Fruit fly (Drosophila melanogaster): ENCODE data around the gene GatA.

GatA gene

dm6 chr3R:19014742-19015422, 13.8 kb downstream of the GatA start (continued):
- TF ChIP-seq CG4360 (GFP tag; IDR thresholded peaks at IDR 0.05) (peak; percentile 39; the same call in 1 of the 2 replicates), ro (GFP tag; IDR thresholded peaks at IDR 0.05) (no peak), Eip74EF (GFP tag; optimal IDR thresholded peaks at IDR 0.05) (peak in 1 of 2 experiments; percentile 70), Awh (GFP tag; IDR thresholded peaks at IDR 0.05) (0 out of 2 replicates have a peak, but pooled peaks have one; percentile 23), HLH3B (GFP tag; IDR thresholded peaks at IDR 0.05) (peak; percentile 65), slp2 (GFP tag; optimal IDR thresholded peaks at IDR 0.05) (no peak), trem (tag; optimal IDR thresholded peaks at IDR 0.05) (peak; percentile 48), CG30431 (GFP tag; optimal IDR thresholded peaks at IDR 0.05) (no peak), CG16815 (GFP tag; optimal IDR thresholded peaks at IDR 0.05) (no peak), HLH4C (GFP tag; IDR thresholded peaks at IDR 0.05; ENCODE audit: partially characterized antibody) (no peak), CG31365 (tag; optimal IDR thresholded peaks at IDR 0.05) (no peak), CG17829 (tag; optimal IDR thresholded peaks at IDR 0.05) (peak; percentile 53), Drgx (GFP tag; IDR thresholded peaks at IDR 0.05) (peak; percentile 66), ash1 (GFP tag; optimal IDR thresholded peaks at IDR 0.05) (no peak), tx (GFP tag; optimal IDR thresholded peaks at IDR 0.05) (no peak), az2 (GFP tag; optimal IDR thresholded peaks at IDR 0.05) (peak; percentile 45), lbe (GFP tag; optimal IDR thresholded peaks at IDR 0.05) (no peak), CG12659 (GFP tag; optimal IDR thresholded peaks at IDR 0.05) (peak; percentile 20), Dad (GFP tag; optimal IDR thresholded peaks at IDR 0.05) (no peak), CG32772 (GFP tag; IDR thresholded peaks at IDR 0.05) (peak; percentile 67; the same call in 1 of the 2 replicates), vvl (GFP tag; IDR thresholded peaks at IDR 0.05) (peak; percentile 64; the same call in 1 of the 2 replicates), CG5953 (GFP tag; IDR thresholded peaks at IDR 0.05) (no peak; the same call in 1 of the 2 replicates), CG2199 (GFP tag; IDR thresholded peaks at IDR 0.05) (no peak), corto (GFP tag; optimal IDR thresholded peaks at IDR 0.05) (no peak), dati (GFP tag; IDR thresholded peaks at IDR 0.05) (0 out of 2 replicates have a peak, but pooled peaks have one; percentile 35), Six4 (GFP tag; optimal IDR thresholded peaks at IDR 0.05) (peak; percentile 44), fd102C (GFP tag; optimal IDR thresholded peaks at IDR 0.05) (no peak), Antp (GFP tag; optimal IDR thresholded peaks at IDR 0.05) (no peak), CG10565 (GFP tag; optimal IDR thresholded peaks at IDR 0.05) (no peak), CG1792 (GFP tag; optimal IDR thresholded peaks at IDR 0.05) (no peak), gcm (GFP tag; optimal IDR thresholded peaks at IDR 0.05) (peak; percentile 21), HHEX (GFP tag; optimal IDR thresholded peaks at IDR 0.05) (peak; percentile 3), Rfx (GFP tag; IDR thresholded peaks at IDR 0.05) (0 out of 2 replicates have a peak, but pooled peaks have one; percentile 14), Dek (tag; optimal IDR thresholded peaks at IDR 0.05) (no peak), sna (GFP tag; IDR thresholded peaks at IDR 0.05; ENCODE audit: partially characterized antibody) (no peak), E2f1 (GFP tag; IDR thresholded peaks at IDR 0.05) (peak; percentile 60), CG4424 (GFP tag; optimal IDR thresholded peaks at IDR 0.05) (peak; percentile 10), nerfin-2 (GFP tag; IDR thresholded peaks at IDR 0.05; ENCODE audit: partially characterized antibody) (no peak), B-H1 (GFP tag; IDR thresholded peaks at IDR 0.05) (0 out of 3 replicates have a peak, but pooled peaks have one; percentile 26), CG1602 (GFP tag; optimal IDR thresholded peaks at IDR 0.05) (peak; percentile 32), Hey (tag; optimal IDR thresholded peaks at IDR 0.05) (no peak), CG13424 (tag; optimal IDR thresholded peaks at IDR 0.05) (peak; percentile 50), CG9797 (GFP tag; optimal IDR thresholded peaks at IDR 0.05) (no peak), dan (GFP tag; IDR thresholded peaks at IDR 0.05) (no peak), so (GFP tag; IDR thresholded peaks at IDR 0.05) (no peak), crol (GFP tag; IDR thresholded peaks at IDR 0.05) (peak; percentile 51), gem (tag; optimal IDR thresholded peaks at IDR 0.05) (peak; percentile 74), CG7271 (tag; optimal IDR thresholded peaks at IDR 0.05) (no peak), CG32532 (GFP tag; IDR thresholded peaks at IDR 0.05) (no peak), NfI (GFP tag; optimal IDR thresholded peaks at IDR 0.05) (no peak)
